Worm (Caenorhabditis elegans): ENCODE data around the gene hrg-3.
A peak's percentile ranks its signal among the peaks of the same experiment; 100 is the strongest.

hrg-3 gene

ce11 chrV:9784215-9784614 lies 27.9 kb downstream of the hrg-3 start:
- TF ChIP-seq nhr-11 (tag; optimal IDR thresholded peaks at IDR 0.05): no peak
- no peak for TF ChIP-seq nhr-237 (tag; optimal IDR thresholded peaks at IDR 0.05)
- TF ChIP-seq ztf-4 (tag; optimal IDR thresholded peaks at IDR 0.05): no peak
- TF ChIP-seq sem-4 (tag; optimal IDR thresholded peaks at IDR 0.05): no peak
- no peak for TF ChIP-seq snpc-4 (tag; optimal IDR thresholded peaks at IDR 0.05)
- TF ChIP-seq lin-39 (tag; optimal IDR thresholded peaks at IDR 0.05): no peak
- no peak for TF ChIP-seq Y55F3AM.14 (GFP tag; optimal IDR thresholded peaks at IDR 0.05)
- TF ChIP-seq nhr-129 (tag; optimal IDR thresholded peaks at IDR 0.05): no peak
- TF ChIP-seq ZK546.5 (tag; optimal IDR thresholded peaks at IDR 0.05): no peak
- no peak for TF ChIP-seq skn-1 (tag; optimal IDR thresholded peaks at IDR 0.05)
- no peak for TF ChIP-seq ceh-82 (tag; optimal IDR thresholded peaks at IDR 0.05)
- TF ChIP-seq ceh-16 (tag; optimal IDR thresholded peaks at IDR 0.05): no peak
- TF ChIP-seq nhr-12 (tag; optimal IDR thresholded peaks at IDR 0.05): no peak

- TF ChIP-seq nhr-129 (tag; optimal IDR thresholded peaks at IDR 0.05) (peak; percentile 6), F13H6.1 (tag; optimal IDR thresholded peaks at IDR 0.05) (peak; percentile 6), nhr-25 (tag; optimal IDR thresholded peaks at IDR 0.05) (peak; percentile 39), ama-1 (optimal IDR thresholded peaks at IDR 0.05) (peak; percentile 82), lsy-2 (tag; optimal IDR thresholded peaks at IDR 0.05) (no peak), lin-11 (tag; optimal IDR thresholded peaks at IDR 0.05) (no peak)
These were observed 30.5 kb downstream of the hrg-3 start, which contains the start of gene F46B6.6 for ce11 chrV:9786721-9787131. F46B6.6 (minus strand) TSS chrV:9786868.

DNA sequence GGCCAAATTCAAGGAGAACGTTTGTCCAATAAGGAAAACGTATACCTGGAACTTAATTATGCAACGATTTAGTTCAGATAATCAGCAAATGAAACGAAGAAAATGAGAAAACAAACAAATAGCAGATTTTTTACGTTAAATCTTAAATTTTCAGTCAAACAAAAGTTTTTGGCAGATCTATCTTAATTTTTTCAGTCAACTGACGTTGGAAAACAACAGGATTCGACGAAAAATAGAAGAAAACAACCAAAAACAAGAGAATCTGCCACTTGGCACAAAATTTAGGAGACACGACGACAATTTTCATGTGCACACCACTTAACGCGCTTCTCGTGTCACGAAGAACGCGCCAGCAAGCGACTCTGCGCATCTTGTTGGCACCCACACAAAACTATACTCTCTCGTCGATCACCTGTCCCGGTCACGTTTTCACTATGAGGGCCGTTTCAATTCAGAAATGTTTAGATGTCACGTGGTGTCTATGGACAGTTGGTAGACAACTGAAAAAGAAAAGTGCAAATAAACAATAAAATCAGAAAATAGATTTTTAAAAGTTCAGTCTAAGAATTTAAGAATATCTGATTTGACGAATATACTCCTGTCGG lies 33.5 kb downstream of the hrg-3 start, which contains the start of gene ztf-7:
TSS of gene ztf-7 (minus strand) at position 51 of the 605 bp plus-strand sequence.
- TF ChIP-seq peb-1 (tag; optimal IDR thresholded peaks at IDR 0.05) (no peak), sem-4 (tag; optimal IDR thresholded peaks at IDR 0.05) (peak; percentile 92), unc-39 (tag; optimal IDR thresholded peaks at IDR 0.05) (no peak), crh-2 (tag; optimal IDR thresholded peaks at IDR 0.05) (peak; percentile 97), mbf-1 (tag; optimal IDR thresholded peaks at IDR 0.05) (no peak), sma-9 (GFP tag; optimal IDR thresholded peaks at IDR 0.05) (peak; percentile 97), sma-9 (tag; optimal IDR thresholded peaks at IDR 0.05) (no peak), ceh-82 (tag; optimal IDR thresholded peaks at IDR 0.05) (no peak), skn-1 (tag; optimal IDR thresholded peaks at IDR 0.05) (peak; percentile 72), lsy-2 (tag; optimal IDR thresholded peaks at IDR 0.05) (peak; percentile 85 to 97), nhr-129 (tag; optimal IDR thresholded peaks at IDR 0.05) (peak; percentile 94), nhr-77 (tag; optimal IDR thresholded peaks at IDR 0.05) (no peak), alr-1 (tag; optimal IDR thresholded peaks at IDR 0.05) (no peak), ceh-16 (tag; optimal IDR thresholded peaks at IDR 0.05) (peak; percentile 39), egl-27 (tag; optimal IDR thresholded peaks at IDR 0.05) (peak; percentile 82), elt-1 (tag; optimal IDR thresholded peaks at IDR 0.05) (no peak), nhr-25 (tag; optimal IDR thresholded peaks at IDR 0.05) (peak; percentile 98), unc-55 (GFP tag; optimal IDR thresholded peaks at IDR 0.05) (peak; percentile 83), lin-39 (tag; optimal IDR thresholded peaks at IDR 0.05) (no peak), zag-1 (tag; optimal IDR thresholded peaks at IDR 0.05) (peak; percentile 58), nhr-10 (tag; optimal IDR thresholded peaks at IDR 0.05) (no peak), nhr-21 (tag; optimal IDR thresholded peaks at IDR 0.05) (peak; percentile 97), ztf-1 (GFP tag; conservative IDR thresholded peaks at IDR 0.05) (no peak), ztf-4 (tag; optimal IDR thresholded peaks at IDR 0.05) (peak; percentile 91), nhr-237 (tag; optimal IDR thresholded peaks at IDR 0.05) (peak; percentile 38), mdl-1 (tag; optimal IDR thresholded peaks at IDR 0.05) (peak; percentile 79 to 95), sma-3 (GFP tag; optimal IDR thresholded peaks at IDR 0.05) (peak; percentile 98), aly-2 (tag; optimal IDR thresholded peaks at IDR 0.05) (no peak), C34F6.9 (tag; optimal IDR thresholded peaks at IDR 0.05) (peak; percentile 99), elt-3 (tag; optimal IDR thresholded peaks at IDR 0.05) (no peak), fos-1 (tag; optimal IDR thresholded peaks at IDR 0.05) (peak; percentile 88), lin-11 (tag; optimal IDR thresholded peaks at IDR 0.05) (peak; percentile 95), ZK546.5 (tag; optimal IDR thresholded peaks at IDR 0.05) (no peak), ama-1 (optimal IDR thresholded peaks at IDR 0.05) (peak; percentile 63), unc-62 (GFP tag; optimal IDR thresholded peaks at IDR 0.05) (peak; percentile 71), F13H6.1 (tag; optimal IDR thresholded peaks at IDR 0.05) (peak; percentile 96), snpc-4 (tag; optimal IDR thresholded peaks at IDR 0.05) (peak; percentile 87), ztf-11 (tag; optimal IDR thresholded peaks at IDR 0.05) (no peak), R02D3.7 (tag; optimal IDR thresholded peaks at IDR 0.05) (peak; percentile 32), lin-13 (GFP tag; optimal IDR thresholded peaks at IDR 0.05) (peak; percentile 83), gmeb-1 (tag; optimal IDR thresholded peaks at IDR 0.05) (peak; percentile 92), Y55F3AM.14 (GFP tag; optimal IDR thresholded peaks at IDR 0.05) (peak; percentile 86), blmp-1 (tag; optimal IDR thresholded peaks at IDR 0.05; ENCODE audit: insufficient read depth) (peak; percentile 84), nhr-11 (tag; optimal IDR thresholded peaks at IDR 0.05) (no peak), mab-5 (tag; optimal IDR thresholded peaks at IDR 0.05) (peak; percentile 92), nhr-6 (tag; optimal IDR thresholded peaks at IDR 0.05) (peak; percentile 91), nhr-23 (tag; optimal IDR thresholded peaks at IDR 0.05) (no peak)

Data from whole organism, L2 larva.